Fruit fly (Drosophila melanogaster) Kc167 (cell line): ENCODE measurements around the gene AlaRS-m.

ENCODE experiments used
- Myc ChIP-seq: fragments of >200 bp; optimal IDR thresholded peaks from 2 replicates; lab custom pipeline; 2017; ENCODE audit warnings: missing external identifiers
- Sin3A ChIP-seq: fragments of >200 bp; optimal IDR thresholded peaks from 2 replicates; lab custom pipeline; 2018; ENCODE audit warnings: missing external identifiers
- ttk ChIP-seq: sonication (Bioruptor generic); optimal IDR thresholded peaks from 2 replicates; lab custom pipeline; 2017; ENCODE audit warnings: missing external identifiers

dm6 chr3L:5096674-5097073 is 49.2 kb upstream of the AlaRS-m start:
- TF ChIP-seq Sin3A (lab: Kevin White, UChicago) (no peak), ttk (lab: Kevin White, UChicago) (no peak), Myc (lab: Kevin White, UChicago) (no peak)
